Fruit fly (Drosophila melanogaster) whole organism, pupa: ENCODE data around the gene CG2157.

ENCODE experiments used
- CG12605 ChIP-seq: fragments of 200-800 bp; sonication (Bioruptor generic); IDR thresholded peaks from 2 replicates; pipeline ENCODE4 v1.3.6; 2022; ENCODE audit warnings: missing biosample characterization, missing genetic modification characterization
- CG8159 ChIP-seq: fragments of 200-800 bp; sonication (Bioruptor generic); optimal IDR thresholded peaks from 3 replicates; lab custom pipeline; 2018; ENCODE audit warnings: missing biosample characterization, mild to moderate bottlenecking, missing genetic modification characterization, moderate library complexity
- fd96Ca ChIP-seq: fragments of 200-800 bp; sonication (Bioruptor generic); IDR thresholded peaks from 3 replicates; pipeline ENCODE4 v1.3.6; 2022; ENCODE audit warnings: missing biosample characterization, missing genetic modification characterization

DNA sequence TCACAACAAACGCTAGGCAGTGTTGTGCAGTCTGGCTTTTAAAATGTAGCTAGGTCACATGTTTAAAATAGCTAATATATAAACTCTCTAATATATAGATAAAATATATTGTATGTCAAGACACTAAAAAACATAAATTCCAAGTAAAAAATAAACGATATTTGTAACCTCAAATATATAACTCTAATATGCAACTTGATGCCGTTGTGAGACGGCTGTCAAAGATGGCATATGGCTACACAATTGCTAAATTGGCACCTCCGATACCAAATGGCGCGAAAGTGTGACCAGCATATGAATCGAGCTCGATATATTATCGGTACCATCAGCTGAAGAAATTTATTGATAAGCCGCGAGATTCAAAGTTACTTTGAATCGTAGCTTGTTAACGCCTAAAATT is 30.1 kb downstream of the CG2157 start, which contains the start of gene CG1582:
- TF ChIP-seq CG8159 (tag; lab: Kevin White, UChicago) (peak; percentile 11), CG12605 (no peak), fd96Ca (GFP tag; lab: Robert Waterston, UW) (no peak)
